Worm (Caenorhabditis elegans) whole organism, L3 larva: ENCODE results near the gene prk-1.
"Not testable (repeated sequence)": the region's sequence is repeated elsewhere in the genome, so short reads cannot be mapped to it uniquely, and the experiment has no call there.

Source experiments
- R02D3.7 ChIP-seq: fragments of 150-350 bp; optimal IDR thresholded peaks from 2 replicates; lab custom pipeline; 2014; ENCODE audit warnings: missing biosample characterization, missing genetic modification characterization
- ZK546.5 ChIP-seq: sonication (generic microtip); optimal IDR thresholded peaks from 2 replicates; lab custom pipeline; 2017; ENCODE audit warnings: missing biosample characterization, missing genetic modification characterization
- aly-2 ChIP-seq: fragments of 150-350 bp; optimal IDR thresholded peaks from 2 replicates; lab custom pipeline; 2014; ENCODE audit warnings: missing biosample characterization, missing genetic modification characterization
- ama-1 ChIP-seq: fragments of 150-350 bp; optimal IDR thresholded peaks from 2 replicates; lab custom pipeline; 2018
- ceh-16 ChIP-seq: sonication (generic microtip); optimal IDR thresholded peaks from 2 replicates; lab custom pipeline; 2017; ENCODE audit warnings: missing biosample characterization, missing genetic modification characterization
- ceh-28 ChIP-seq: fragments of 150-350 bp; optimal IDR thresholded peaks from 2 replicates; lab custom pipeline; 2014; ENCODE audit warnings: missing biosample characterization, missing genetic modification reagents, missing genetic modification characterization
- ceh-82 ChIP-seq: fragments of 150-350 bp; optimal IDR thresholded peaks from 2 replicates; lab custom pipeline; 2014; ENCODE audit warnings: missing biosample characterization, missing genetic modification characterization
- ceh-9 ChIP-seq: sonication (generic microtip); optimal IDR thresholded peaks from 2 replicates; lab custom pipeline; 2018; ENCODE audit warnings: missing biosample characterization, missing genetic modification characterization
- daf-12 ChIP-seq: fragments of 150-350 bp; optimal IDR thresholded peaks from 2 replicates; lab custom pipeline; 2014; ENCODE audit warnings: missing biosample characterization, missing genetic modification reagents, missing genetic modification characterization
- egl-27 ChIP-seq: sonication (generic microtip); optimal IDR thresholded peaks from 4 replicates; lab custom pipeline; 2017; ENCODE audit warnings: missing biosample characterization, missing genetic modification reagents, missing genetic modification characterization
- egl-5 ChIP-seq: fragments of 150-350 bp; optimal IDR thresholded peaks from 2 replicates; lab custom pipeline; 2017; ENCODE audit warnings: missing biosample characterization, missing genetic modification reagents, missing genetic modification characterization, inconsistent platforms
- elt-2 ChIP-seq: sonication (generic microtip); optimal IDR thresholded peaks from 2 replicates; lab custom pipeline; 2016; ENCODE audit warnings: missing genetic modification reagents, mild to moderate bottlenecking, missing genetic modification characterization, missing compliant biosample characterization
- eor-1 ChIP-seq, 2 experiments: fragments of 150-350 bp; optimal IDR thresholded peaks; 2 replicates each; lab custom pipeline; 2014 to 2018; ENCODE audit warnings: missing biosample characterization in 2 of 2, missing genetic modification characterization in 2 of 2
- fkh-10 ChIP-seq: sonication (generic microtip); optimal IDR thresholded peaks from 2 replicates; lab custom pipeline; 2017; ENCODE audit warnings: missing biosample characterization, missing genetic modification reagents, missing genetic modification characterization
- fos-1 ChIP-seq: fragments of 150-350 bp; optimal IDR thresholded peaks from 2 replicates; lab custom pipeline; 2014; ENCODE audit warnings: missing biosample characterization, missing genetic modification characterization
- hmg-11 ChIP-seq: sonication (generic microtip); optimal IDR thresholded peaks from 2 replicates; lab custom pipeline; 2016; ENCODE audit warnings: missing genetic modification characterization, missing compliant biosample characterization
- jun-1 ChIP-seq: fragments of 150-350 bp; optimal IDR thresholded peaks from 2 replicates; lab custom pipeline; 2014; ENCODE audit warnings: missing biosample characterization, missing genetic modification reagents, missing genetic modification characterization
- lin-15B ChIP-seq: fragments of 150-350 bp; optimal IDR thresholded peaks from 2 replicates; lab custom pipeline; 2014; ENCODE audit warnings: missing biosample characterization, missing genetic modification characterization
- lin-39 ChIP-seq: fragments of 150-350 bp; optimal IDR thresholded peaks from 2 replicates; lab custom pipeline; 2018; ENCODE audit warnings: missing biosample characterization, missing genetic modification reagents, missing genetic modification characterization
- mml-1 ChIP-seq: fragments of 150-350 bp; sonication (generic microtip); optimal IDR thresholded peaks from 3 replicates; lab custom pipeline; 2014; ENCODE audit warnings: missing biosample characterization, missing genetic modification characterization
- nfya-1 ChIP-seq: sonication (generic microtip); optimal IDR thresholded peaks from 2 replicates; lab custom pipeline; 2017; ENCODE audit warnings: missing genetic modification characterization, mild to moderate bottlenecking, missing compliant biosample characterization, antibody characterized with exemption, moderate library complexity; ENCODE audit not compliant: insufficient read depth
- nhr-11 ChIP-seq: fragments of 150-350 bp; optimal IDR thresholded peaks from 2 replicates; lab custom pipeline; 2014; ENCODE audit warnings: missing biosample characterization, missing genetic modification characterization
- nhr-23 ChIP-seq: fragments of 150-350 bp; optimal IDR thresholded peaks from 2 replicates; lab custom pipeline; 2014; ENCODE audit warnings: missing biosample characterization, missing genetic modification reagents, missing genetic modification characterization
- nhr-237 ChIP-seq: fragments of 150-350 bp; optimal IDR thresholded peaks from 2 replicates; lab custom pipeline; 2014; ENCODE audit warnings: missing biosample characterization, missing genetic modification characterization
- nhr-28 ChIP-seq: fragments of 150-350 bp; optimal IDR thresholded peaks from 2 replicates; lab custom pipeline; 2014; ENCODE audit warnings: missing biosample characterization, missing genetic modification characterization
- pha-4 ChIP-seq: fragments of 150-350 bp; optimal IDR thresholded peaks from 2 replicates; lab custom pipeline; 2014; ENCODE audit warnings: missing biosample characterization, missing genetic modification reagents, missing genetic modification characterization
- pqm-1 ChIP-seq: fragments of 150-350 bp; optimal IDR thresholded peaks from 2 replicates; lab custom pipeline; 2017; ENCODE audit warnings: missing biosample characterization, missing genetic modification characterization, inconsistent platforms
- skn-1 ChIP-seq: fragments of 150-350 bp; optimal IDR thresholded peaks from 2 replicates; lab custom pipeline; 2014; ENCODE audit warnings: missing biosample characterization, missing genetic modification characterization
- unc-62 ChIP-seq: fragments of 150-350 bp; sonication (generic microtip); optimal IDR thresholded peaks from 4 replicates; lab custom pipeline; 2014; ENCODE audit warnings: missing biosample characterization, missing genetic modification reagents, missing genetic modification characterization
- zag-1 ChIP-seq: fragments of 150-350 bp; optimal IDR thresholded peaks from 2 replicates; lab custom pipeline; 2014; ENCODE audit warnings: missing biosample characterization, missing genetic modification characterization
- ztf-4 ChIP-seq: fragments of 150-350 bp; optimal IDR thresholded peaks from 2 replicates; lab custom pipeline; 2014; ENCODE audit warnings: missing biosample characterization, missing genetic modification characterization

Gene prk-1

ce11 chrIII:6978875-6979274, 11.1 kb upstream of the prk-1 start (continued):
- peak; percentile 79 for TF ChIP-seq nfya-1 (tag; lab: Kevin White, UChicago)

DNA sequence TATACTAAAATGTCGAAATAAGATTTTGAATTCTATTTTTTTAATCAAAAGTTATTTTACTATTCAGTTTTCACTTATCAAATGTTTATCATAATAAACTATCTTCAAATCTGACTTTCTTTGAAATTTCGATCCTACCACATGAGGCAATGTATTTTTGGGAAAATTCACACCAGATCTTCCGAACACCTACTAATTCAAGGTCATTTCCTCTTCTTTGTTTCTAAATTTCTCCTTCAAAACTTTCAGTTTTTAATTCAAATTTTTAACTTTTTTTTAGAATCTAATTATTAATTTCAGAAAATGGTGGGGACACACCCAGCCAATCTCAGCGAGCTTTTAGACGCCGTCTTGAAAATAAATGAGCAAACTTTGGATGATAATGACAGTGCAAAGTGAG, 10.4 kb upstream of the prk-1 start, which contains the start of gene ceh-20:
Gene ceh-20 (plus strand): TSS at position 301 of the 400 bp plus-strand sequence.
- TF ChIP-seq R02D3.7 (tag; lab: Kevin White, UChicago): no peak
- no peak for TF ChIP-seq ceh-9 (tag; lab: Kevin White, UChicago)
- no peak for TF ChIP-seq nhr-23 (tag; lab: Kevin White, UChicago)
- TF ChIP-seq skn-1: no peak
- TF ChIP-seq ceh-28 (tag; lab: Kevin White, UChicago): no peak
- TF ChIP-seq lin-39: no peak
- TF ChIP-seq nhr-28 (tag; lab: Kevin White, UChicago): no peak
- no peak for TF ChIP-seq jun-1 (tag; lab: Kevin White, UChicago)
- no peak for TF ChIP-seq eor-1 (tag; optimal IDR thresholded peaks at IDR 0.05; lab: Kevin White, UChicago)
- TF ChIP-seq, all 47 proteins: peak for 0

DNA sequence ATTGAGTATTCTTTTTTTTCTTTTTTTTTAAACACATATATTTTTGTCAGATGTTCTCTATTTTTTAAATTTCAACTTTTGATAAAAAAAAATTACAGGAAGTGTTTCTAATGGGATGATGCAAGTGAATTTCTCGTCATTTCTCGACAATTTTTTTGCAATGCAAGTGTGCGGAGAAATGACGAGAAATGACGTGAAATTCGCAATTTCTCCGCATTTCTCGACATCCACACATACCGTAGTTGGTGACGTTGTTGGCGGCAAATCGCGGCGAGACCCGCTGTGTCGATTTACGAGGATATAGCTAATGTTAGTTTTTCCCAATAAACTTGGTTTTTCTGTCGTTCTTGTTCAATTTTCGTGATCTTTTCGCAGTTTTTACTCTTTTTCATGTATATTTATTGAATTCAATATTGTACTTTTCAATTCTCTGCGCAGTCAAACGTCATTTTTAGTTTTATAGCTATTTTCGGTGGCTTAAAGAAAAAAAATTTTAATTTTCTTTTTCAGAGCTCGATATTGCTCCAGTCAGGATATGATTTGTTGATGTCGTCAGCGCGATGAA, 7.9 kb upstream of the prk-1 start, which contains the start of gene F31E3.6:
Gene F31E3.6 (plus strand): TSS at position 93 of the 565 bp plus-strand sequence.
- not testable (repeated sequence) for TF ChIP-seq nhr-237, nhr-23, ZK546.5 (tag; lab: Kevin White, UChicago)

DNA sequence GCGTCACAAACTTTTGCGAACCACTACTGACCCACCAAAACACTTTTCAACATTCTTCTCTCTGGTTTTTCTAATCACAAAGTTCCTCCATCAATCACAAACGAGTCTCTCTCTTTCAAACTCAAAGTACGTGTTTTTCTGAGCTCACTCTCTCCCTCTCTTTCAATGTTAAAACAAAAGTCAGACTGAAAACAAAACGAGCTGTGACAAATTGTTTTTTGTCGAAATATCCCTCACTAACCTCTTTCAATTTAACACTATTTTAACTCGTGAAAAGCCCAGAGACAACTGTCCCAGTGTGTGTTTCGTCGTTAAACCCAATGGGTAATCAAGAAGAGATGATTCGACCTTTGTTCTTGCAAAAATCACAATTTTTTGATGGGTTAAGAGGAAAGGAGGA, 1.9 kb upstream of the prk-1 start:
- TF ChIP-seq egl-5 (tag; lab: Kevin White, UChicago) (peak; percentile 76), mml-1 (tag; lab: Kevin White, UChicago) (no peak), unc-62 (GFP tag; lab: Kevin White, UChicago) (peak; percentile 44), ceh-16 (tag; lab: Kevin White, UChicago) (no peak), nhr-11 (tag; lab: Kevin White, UChicago) (peak; percentile 74), nfya-1 (tag; lab: Kevin White, UChicago) (peak; percentile 43), aly-2 (tag; lab: Kevin White, UChicago) (no peak), fos-1 (no peak), skn-1 (no peak), lin-15B (tag; lab: Kevin White, UChicago) (no peak), ceh-9 (tag; lab: Kevin White, UChicago) (no peak), lin-39 (peak; percentile 92), pqm-1 (tag; lab: Kevin White, UChicago) (peak; percentile 2), ceh-82 (tag; lab: Kevin White, UChicago) (no peak), egl-27 (tag; lab: Kevin White, UChicago) (no peak)
- TF ChIP-seq, all 47 proteins: peak for 6

ce11 chrIII:6989201-6989600, 767 bp upstream of the prk-1 start:
- TF ChIP-seq hmg-11: no peak
- TF ChIP-seq eor-1 (tag; optimal IDR thresholded peaks at IDR 0.05; lab: Kevin White, UChicago): no peak
- no peak for TF ChIP-seq daf-12 (tag; lab: Kevin White, UChicago)
- TF ChIP-seq pqm-1 (tag; lab: Kevin White, UChicago): peak; percentile 21
- TF ChIP-seq pha-4: peak; percentile 92
- no peak for TF ChIP-seq ztf-4 (tag; lab: Kevin White, UChicago)
- TF ChIP-seq skn-1: no peak
- TF ChIP-seq ceh-9 (tag; lab: Kevin White, UChicago): no peak
- no peak for TF ChIP-seq nhr-23 (tag; lab: Kevin White, UChicago)
- TF ChIP-seq elt-2 (tag; lab: Kevin White, UChicago): peak; percentile 69

ce11 chrIII:6991465-6991864, 1.5 kb downstream of the prk-1 start:
- TF ChIP-seq pqm-1 (tag; lab: Kevin White, UChicago) (peak; percentile 73), elt-2 (tag; lab: Kevin White, UChicago) (peak; percentile 83), nfya-1 (tag; lab: Kevin White, UChicago) (peak; percentile 1), pha-4 (peak; percentile 65), zag-1 (tag; lab: Kevin White, UChicago) (no peak), ama-1 (lab: Kevin White, UChicago) (peak; percentile 57), fkh-10 (GFP tag; lab: Kevin White, UChicago) (no peak)
- TF ChIP-seq, all 47 proteins: peak for 5
